Worm (Caenorhabditis elegans) whole organism, late embryonic: ENCODE data around the gene cwp-3.

Experiments used
- C08G9.2 ChIP-seq: sonication (generic microtip); optimal IDR thresholded peaks from 2 replicates; lab custom pipeline; 2016; ENCODE audit warnings: mild to moderate bottlenecking, missing genetic modification characterization, moderate library complexity, missing compliant biosample characterization
- C38D4.7 ChIP-seq: fragments of 200-800 bp; sonication (Bioruptor generic); optimal IDR thresholded peaks from 2 replicates; lab custom pipeline; 2018; ENCODE audit warnings: mild to moderate bottlenecking, missing genetic modification characterization, moderate library complexity, missing compliant biosample characterization
- F13H6.1 ChIP-seq: sonication (generic microtip); optimal IDR thresholded peaks from 2 replicates; lab custom pipeline; 2016; ENCODE audit warnings: missing genetic modification characterization, missing compliant biosample characterization
- K02D7.2 ChIP-seq: sonication (generic microtip); optimal IDR thresholded peaks from 2 replicates; lab custom pipeline; 2017; ENCODE audit warnings: mild to moderate bottlenecking, missing genetic modification characterization, missing compliant biosample characterization
- K09A11.1 ChIP-seq: sonication (generic microtip); optimal IDR thresholded peaks from 2 replicates; lab custom pipeline; 2017; ENCODE audit warnings: antibody characterized with exemption, mild to moderate bottlenecking, missing genetic modification characterization, missing compliant biosample characterization; ENCODE audit not compliant: insufficient read depth
- ahr-1 ChIP-seq: sonication (generic microtip); optimal IDR thresholded peaks from 2 replicates; lab custom pipeline; 2016; ENCODE audit warnings: missing genetic modification characterization, missing compliant biosample characterization
- ceh-14 ChIP-seq: sonication (generic microtip); optimal IDR thresholded peaks from 2 replicates; lab custom pipeline; 2016; ENCODE audit warnings: missing genotype, missing genetic modification characterization, missing compliant biosample characterization
- ceh-18 ChIP-seq: sonication (generic microtip); optimal IDR thresholded peaks from 2 replicates; lab custom pipeline; 2016; ENCODE audit warnings: missing genetic modification characterization, missing compliant biosample characterization
- ceh-19 ChIP-seq: fragments of 200-800 bp; sonication (Bioruptor generic); optimal IDR thresholded peaks from 2 replicates; lab custom pipeline; 2018; ENCODE audit warnings: mild to moderate bottlenecking, missing genetic modification characterization, missing compliant biosample characterization
- ceh-2 ChIP-seq: sonication (generic microtip); optimal IDR thresholded peaks from 2 replicates; lab custom pipeline; 2016; ENCODE audit warnings: missing genotype, missing genetic modification characterization, missing compliant biosample characterization
- ceh-24 ChIP-seq: sonication (generic microtip); optimal IDR thresholded peaks from 2 replicates; lab custom pipeline; 2016; ENCODE audit warnings: mild to moderate bottlenecking, missing genetic modification characterization, missing compliant biosample characterization
- ceh-30 ChIP-seq: fragments of 150-350 bp; optimal IDR thresholded peaks from 2 replicates; lab custom pipeline; 2014; ENCODE audit warnings: missing biosample characterization, missing genetic modification characterization
- ceh-31 ChIP-seq: sonication (generic microtip); optimal IDR thresholded peaks from 2 replicates; lab custom pipeline; 2016; ENCODE audit warnings: missing genetic modification characterization, missing compliant biosample characterization
- ceh-34 ChIP-seq: sonication (generic microtip); optimal IDR thresholded peaks from 2 replicates; lab custom pipeline; 2016; ENCODE audit warnings: mild to moderate bottlenecking, missing genetic modification characterization, missing compliant biosample characterization
- ceh-45 ChIP-seq: fragments of 200-800 bp; sonication (Bioruptor generic); IDR thresholded peaks from 2 replicates; pipeline ENCODE4 v1.3.6; 2022; ENCODE audit warnings: missing genetic modification reagents, missing genetic modification characterization, missing compliant biosample characterization
- ceh-6 ChIP-seq: fragments of 200-800 bp; sonication (Bioruptor generic); optimal IDR thresholded peaks from 2 replicates; lab custom pipeline; 2018; ENCODE audit warnings: mild to moderate bottlenecking, missing genetic modification characterization, missing compliant biosample characterization
- ceh-9 ChIP-seq: sonication (generic microtip); optimal IDR thresholded peaks from 2 replicates; lab custom pipeline; 2016; ENCODE audit warnings: mild to moderate bottlenecking, missing genetic modification characterization, inconsistent platforms, missing compliant biosample characterization
- che-1 ChIP-seq: sonication (generic microtip); optimal IDR thresholded peaks from 2 replicates; lab custom pipeline; 2016; ENCODE audit warnings: mild to moderate bottlenecking, missing genetic modification characterization, missing compliant biosample characterization
- dmd-4 ChIP-seq: sonication (generic microtip); optimal IDR thresholded peaks from 2 replicates; lab custom pipeline; 2016; ENCODE audit warnings: borderline replicate concordance, missing genetic modification characterization, missing compliant biosample characterization
- eyg-1 ChIP-seq: sonication (generic microtip); optimal IDR thresholded peaks from 2 replicates; lab custom pipeline; 2016; ENCODE audit warnings: missing genotype, missing genetic modification characterization, missing compliant biosample characterization
- gmeb-2 ChIP-seq: sonication (generic microtip); optimal IDR thresholded peaks from 2 replicates; lab custom pipeline; 2016; ENCODE audit warnings: missing genetic modification characterization, inconsistent platforms, missing compliant biosample characterization
- hlh-15 ChIP-seq: sonication (generic microtip); optimal IDR thresholded peaks from 2 replicates; lab custom pipeline; 2016; ENCODE audit warnings: missing genetic modification characterization, missing compliant biosample characterization
- hlh-30 ChIP-seq: sonication (generic microtip); optimal IDR thresholded peaks from 2 replicates; lab custom pipeline; 2017; ENCODE audit warnings: antibody characterized with exemption, missing genetic modification characterization, missing compliant biosample characterization; ENCODE audit not compliant: insufficient read depth
- hlh-6 ChIP-seq: sonication (generic microtip); optimal IDR thresholded peaks from 2 replicates; lab custom pipeline; 2016; ENCODE audit warnings: missing genotype, missing genetic modification characterization, missing compliant biosample characterization
- hlh-8 ChIP-seq: sonication (generic microtip); optimal IDR thresholded peaks from 2 replicates; lab custom pipeline; 2016; ENCODE audit warnings: missing genotype, missing genetic modification characterization, missing compliant biosample characterization
- madf-2 ChIP-seq: sonication (generic microtip); optimal IDR thresholded peaks from 2 replicates; lab custom pipeline; 2017; ENCODE audit warnings: missing genetic modification characterization, missing compliant biosample characterization
- nfya-1 ChIP-seq: sonication (generic microtip); optimal IDR thresholded peaks from 2 replicates; lab custom pipeline; 2017; ENCODE audit warnings: missing genetic modification characterization, mild to moderate bottlenecking, missing compliant biosample characterization, antibody characterized with exemption, moderate library complexity
- nhr-232 ChIP-seq: sonication (generic microtip); optimal IDR thresholded peaks from 2 replicates; lab custom pipeline; 2016; ENCODE audit warnings: missing genetic modification characterization, missing compliant biosample characterization
- pag-3 ChIP-seq: sonication (generic microtip); optimal IDR thresholded peaks from 2 replicates; lab custom pipeline; 2016; ENCODE audit warnings: missing compliant biosample characterization, missing genetic modification characterization, borderline replicate concordance
- pha-2 ChIP-seq: sonication (generic microtip); optimal IDR thresholded peaks from 2 replicates; lab custom pipeline; 2017; ENCODE audit warnings: mild to moderate bottlenecking, missing genetic modification characterization, missing compliant biosample characterization
- pqm-1 ChIP-seq: sonication (generic microtip); optimal IDR thresholded peaks from 2 replicates; lab custom pipeline; 2016; ENCODE audit warnings: missing genetic modification characterization, missing compliant biosample characterization
- pros-1 ChIP-seq: fragments of 150-350 bp; optimal IDR thresholded peaks from 2 replicates; lab custom pipeline; 2014; ENCODE audit warnings: missing biosample characterization, missing genetic modification reagents, missing genetic modification characterization
- ref-2 ChIP-seq: sonication (generic microtip); optimal IDR thresholded peaks from 2 replicates; lab custom pipeline; 2016; ENCODE audit warnings: missing genetic modification characterization, missing compliant biosample characterization
- sdc-2 ChIP-seq: sonication (generic microtip); optimal IDR thresholded peaks from 2 replicates; lab custom pipeline; 2016; ENCODE audit warnings: missing genotype, missing genetic modification characterization, missing compliant biosample characterization
- sox-4 ChIP-seq: sonication (generic microtip); optimal IDR thresholded peaks from 2 replicates; lab custom pipeline; 2017; ENCODE audit warnings: mild to moderate bottlenecking, missing genetic modification characterization, inconsistent platforms, missing compliant biosample characterization
- syd-9 ChIP-seq: sonication (generic microtip); optimal IDR thresholded peaks from 2 replicates; lab custom pipeline; 2016; ENCODE audit warnings: mild to moderate bottlenecking, missing genetic modification characterization, moderate library complexity, missing compliant biosample characterization
- tbx-2 ChIP-seq: sonication (generic microtip); optimal IDR thresholded peaks from 2 replicates; lab custom pipeline; 2016; ENCODE audit warnings: missing genetic modification characterization, missing compliant biosample characterization
- tbx-7 ChIP-seq: sonication (generic microtip); optimal IDR thresholded peaks from 2 replicates; lab custom pipeline; 2016; ENCODE audit warnings: missing genotype, missing genetic modification characterization, missing compliant biosample characterization
- unc-3 ChIP-seq, 2 experiments: fragments of 200-800 bp in 1 of 2; sonication (Bioruptor generic) in 1 of 2; sonication (generic microtip) in 1 of 2; conservative IDR thresholded peaks in 1 of 2; optimal IDR thresholded peaks in 1 of 2; 2 replicates each; pipeline versions ENCODE4 v1.3.6 to Lab custom; 2016 to 2022; ENCODE audit warnings: missing compliant biosample characterization in 2 of 2, missing genetic modification characterization in 2 of 2, missing genetic modification reagents in 1 of 2
- unc-42 ChIP-seq: sonication (generic microtip); optimal IDR thresholded peaks from 2 replicates; lab custom pipeline; 2016; ENCODE audit warnings: missing genotype, missing genetic modification characterization, missing compliant biosample characterization
- unc-55 ChIP-seq: sonication (generic microtip); optimal IDR thresholded peaks from 2 replicates; lab custom pipeline; 2017; ENCODE audit warnings: missing biosample characterization, missing genetic modification reagents, missing genetic modification characterization
- zip-5 ChIP-seq: sonication (generic microtip); optimal IDR thresholded peaks from 2 replicates; lab custom pipeline; 2016; ENCODE audit warnings: missing genetic modification characterization, missing compliant biosample characterization
- ztf-16 ChIP-seq: sonication (generic microtip); optimal IDR thresholded peaks from 2 replicates; lab custom pipeline; 2017; ENCODE audit warnings: missing genetic modification characterization, missing compliant biosample characterization

cwp-3 gene

DNA sequence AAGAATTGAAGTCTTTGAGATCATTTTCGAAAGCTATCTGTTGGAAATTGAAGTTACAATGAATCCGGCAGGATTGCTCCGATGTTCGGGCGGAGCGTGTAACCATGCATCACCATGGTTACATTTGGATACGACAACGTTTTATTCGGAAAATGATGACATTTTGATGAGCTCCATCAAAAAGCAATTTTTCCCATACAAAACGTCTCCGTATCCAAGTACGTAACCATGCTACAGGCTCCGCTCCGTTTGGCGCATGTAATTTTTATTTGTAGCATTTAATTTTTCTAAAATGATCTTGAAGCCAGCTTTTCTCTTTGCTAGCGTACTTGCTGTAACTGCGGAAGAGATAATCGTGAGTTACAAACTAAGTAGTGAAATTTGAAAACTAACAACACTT, at the start of gene cwp-3, which contains the start of gene cwp-2:
cwp-3 (plus strand) TSS at position 293 of the 400 bp plus-strand sequence.
cwp-2 (minus strand) TSS at position 101 of the 400 bp plus-strand sequence.
- TF ChIP-seq C08G9.2 (no peak), hlh-8 (tag; lab: Kevin White, UChicago) (no peak), tbx-7 (tag; lab: Kevin White, UChicago) (no peak), ceh-2 (tag; lab: Kevin White, UChicago) (no peak), che-1 (tag; lab: Kevin White, UChicago) (no peak), ceh-19 (GFP tag; lab: Kevin White, UChicago) (no peak), nfya-1 (tag; lab: Kevin White, UChicago) (no peak), madf-2 (tag; lab: Kevin White, UChicago) (no peak), syd-9 (tag; lab: Kevin White, UChicago) (no peak), pros-1 (tag; lab: Kevin White, UChicago) (no peak), ceh-45 (no peak), C38D4.7 (GFP tag; lab: Kevin White, UChicago) (no peak), F13H6.1 (tag; lab: Kevin White, UChicago) (no peak), ceh-9 (tag; lab: Kevin White, UChicago) (no peak), unc-3 (GFP tag; conservative IDR thresholded peaks at IDR 0.05; lab: Robert Waterston, UW) (no peak), unc-3 (tag; optimal IDR thresholded peaks at IDR 0.05; lab: Kevin White, UChicago) (no peak), unc-55 (GFP tag; lab: Kevin White, UChicago) (no peak), unc-42 (no peak), pqm-1 (tag; lab: Kevin White, UChicago) (no peak), ceh-24 (tag; lab: Kevin White, UChicago) (no peak), ceh-31 (tag; lab: Kevin White, UChicago) (no peak)

ce11 chrV:4794308-4794707, 48.3 kb upstream of the cwp-3 start, which contains the start of gene R02F11.2:
Gene R02F11.2, plus strand, starts transcription at chrV:4794599.
- TF ChIP-seq ceh-19 (GFP tag; lab: Kevin White, UChicago) (no peak), syd-9 (tag; lab: Kevin White, UChicago) (no peak), ceh-14 (tag; lab: Kevin White, UChicago) (no peak), eyg-1 (tag; lab: Kevin White, UChicago) (no peak), hlh-8 (tag; lab: Kevin White, UChicago) (no peak), K09A11.1 (no peak), ztf-16 (no peak), ref-2 (tag; lab: Kevin White, UChicago) (no peak), ceh-30 (tag; lab: Kevin White, UChicago) (no peak), gmeb-2 (tag; lab: Kevin White, UChicago) (no peak), ceh-34 (tag; lab: Kevin White, UChicago) (no peak)

DNA sequence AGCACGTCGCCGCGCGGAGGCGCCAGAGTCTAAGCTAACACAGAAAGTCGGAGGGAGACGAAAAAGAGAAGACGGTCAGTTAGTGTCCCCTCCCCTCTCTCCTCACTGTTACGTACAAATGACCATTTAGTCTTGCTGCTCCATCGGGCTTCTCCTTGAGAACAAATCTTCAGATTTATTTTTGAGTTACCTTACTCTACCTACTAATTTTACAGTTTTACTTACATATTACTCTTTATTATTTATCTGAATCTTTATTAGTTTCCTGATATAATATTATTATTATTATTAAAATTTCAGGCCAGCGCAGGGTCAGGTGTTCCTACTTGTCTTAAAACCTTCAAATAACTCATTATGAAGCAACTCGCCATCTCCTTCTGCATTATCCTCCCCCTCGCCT, 41.8 kb upstream of the cwp-3 start, which contains the start of gene R02F11.1:
R02F11.1 (plus strand) TSS at position 301 of the 400 bp plus-strand sequence.
- no peak for TF ChIP-seq C08G9.2
- TF ChIP-seq C38D4.7 (GFP tag; lab: Kevin White, UChicago) = no peak
- TF ChIP-seq hlh-15 (tag; lab: Kevin White, UChicago) = no peak
- TF ChIP-seq eyg-1 (tag; lab: Kevin White, UChicago) = no peak
- no peak for TF ChIP-seq nhr-232 (tag; lab: Kevin White, UChicago)
- TF ChIP-seq ceh-45 = no peak
- no peak for TF ChIP-seq syd-9 (tag; lab: Kevin White, UChicago)
- TF ChIP-seq che-1 (tag; lab: Kevin White, UChicago) = no peak
- TF ChIP-seq pqm-1 (tag; lab: Kevin White, UChicago) = no peak
- no peak for TF ChIP-seq pros-1 (tag; lab: Kevin White, UChicago)
- no peak for TF ChIP-seq ceh-18 (tag; lab: Kevin White, UChicago)
- TF ChIP-seq unc-42 = no peak
- TF ChIP-seq dmd-4 (tag; lab: Kevin White, UChicago) = no peak
- no peak for TF ChIP-seq ceh-6 (GFP tag; lab: Kevin White, UChicago)
- TF ChIP-seq sdc-2 (tag; lab: Kevin White, UChicago) = no peak

ce11 chrV:4801943-4802342, 40.7 kb upstream of the cwp-3 start:
- TF ChIP-seq C38D4.7 (GFP tag; lab: Kevin White, UChicago) (no peak), ztf-16 (no peak), pha-2 (tag; lab: Kevin White, UChicago) (no peak), tbx-7 (tag; lab: Kevin White, UChicago) (no peak), zip-5 (no peak), unc-55 (GFP tag; lab: Kevin White, UChicago) (no peak), hlh-6 (tag; lab: Kevin White, UChicago) (no peak), ceh-34 (tag; lab: Kevin White, UChicago) (no peak), ceh-19 (GFP tag; lab: Kevin White, UChicago) (no peak), sdc-2 (tag; lab: Kevin White, UChicago) (no peak), sox-4 (tag; lab: Kevin White, UChicago) (no peak), ahr-1 (tag; lab: Kevin White, UChicago) (no peak), pag-3 (tag; lab: Kevin White, UChicago) (no peak), K09A11.1 (no peak), K02D7.2 (tag; lab: Kevin White, UChicago) (no peak), tbx-2 (tag; lab: Kevin White, UChicago) (no peak), ceh-31 (tag; lab: Kevin White, UChicago) (no peak), hlh-30 (tag; lab: Kevin White, UChicago) (no peak), che-1 (tag; lab: Kevin White, UChicago) (no peak), F13H6.1 (tag; lab: Kevin White, UChicago) (no peak)
- TF ChIP-seq, all 69 proteins: peak for 0
